Worm (Caenorhabditis elegans) whole organism, L4/young adult: ENCODE data around the gene ttr-19.

ENCODE experiments used
- W03F9.2 ChIP-seq: fragments of 150-350 bp; optimal IDR thresholded peaks from 2 replicates; lab custom pipeline; 2014; ENCODE audit warnings: missing biosample characterization, missing genetic modification characterization
- him-1 ChIP-seq: sonication (generic microtip); optimal IDR thresholded peaks from 2 replicates; lab custom pipeline; 2016; ENCODE audit warnings: missing genotype, missing genetic modification reagents, missing genetic modification characterization, missing compliant biosample characterization

- TF ChIP-seq him-1 (tag; lab: Kevin White, UChicago): no peak
- TF ChIP-seq W03F9.2 (tag; lab: Kevin White, UChicago): no peak
Measured at ce11 chrV:10233330-10233729, 6.1 kb upstream of the ttr-19 start, which contains the start of gene str-182.
